Worm (Caenorhabditis elegans): Measurements from ENCODE around the gene sfxn-1.2.

DNA sequence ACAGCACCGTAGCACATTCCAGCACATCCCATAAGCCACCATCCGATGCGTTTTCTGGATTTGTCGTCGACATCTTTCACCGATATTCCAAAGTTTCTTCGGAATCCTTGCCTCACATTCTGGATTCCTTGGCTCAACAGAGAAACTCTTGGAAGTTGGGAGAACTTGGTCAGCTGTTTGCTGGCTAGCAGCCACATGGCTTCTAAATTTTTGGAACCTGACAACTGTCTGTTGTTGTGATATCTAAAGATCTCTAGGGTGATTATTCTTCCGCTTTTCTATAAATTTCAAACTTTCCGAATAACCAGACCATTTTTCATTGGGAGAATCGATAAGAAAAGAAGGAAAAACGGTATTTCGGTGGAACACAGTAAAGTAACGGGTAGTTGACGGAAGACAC, 48.9 kb downstream of the sfxn-1.2 start, which contains the start of gene cox-15:
- TF ChIP-seq hlh-6 (tag; optimal IDR thresholded peaks at IDR 0.05) (no peak), che-1 (tag; optimal IDR thresholded peaks at IDR 0.05) (no peak), unc-55 (GFP tag; optimal IDR thresholded peaks at IDR 0.05) (no peak), zip-5 (tag; optimal IDR thresholded peaks at IDR 0.05) (no peak), elt-2 (tag; optimal IDR thresholded peaks at IDR 0.05) (no peak), nfya-1 (tag; optimal IDR thresholded peaks at IDR 0.05) (no peak), npax-4 (tag; optimal IDR thresholded peaks at IDR 0.05) (no peak), Y22D7AL.16 (tag; optimal IDR thresholded peaks at IDR 0.05) (no peak), ceh-2 (tag; optimal IDR thresholded peaks at IDR 0.05) (no peak), hlh-13 (GFP tag; optimal IDR thresholded peaks at IDR 0.05) (no peak), pqm-1 (tag; optimal IDR thresholded peaks at IDR 0.05) (no peak)
